Worm (Caenorhabditis elegans): Measurements from ENCODE around the gene oac-1.

DNA sequence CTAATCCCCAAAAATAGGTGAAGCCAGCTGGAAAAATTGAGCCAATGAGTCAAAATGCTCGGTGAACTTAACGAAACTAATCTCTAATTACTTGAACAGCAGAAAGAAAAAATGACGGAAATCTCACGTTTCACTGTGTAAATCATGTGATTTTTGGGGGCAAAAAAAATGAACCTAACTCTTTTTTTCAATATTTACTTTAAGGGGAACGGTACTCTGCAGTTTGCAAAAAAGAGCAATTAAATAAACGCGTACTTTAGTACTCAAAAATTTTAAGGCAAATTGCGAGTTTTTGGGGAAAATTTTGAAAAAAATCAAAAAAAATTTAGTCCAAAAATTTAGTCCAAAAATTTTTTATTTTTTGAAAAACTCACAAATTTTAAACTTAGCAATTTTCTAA, 24.7 kb downstream of the oac-1 start:
- no peak for TF ChIP-seq W03F9.2 (tag; optimal IDR thresholded peaks at IDR 0.05)
- TF ChIP-seq him-1 (tag; optimal IDR thresholded peaks at IDR 0.05) = no peak
